Fruit fly (Drosophila melanogaster): ENCODE data around the gene Sox21b.

DNA sequence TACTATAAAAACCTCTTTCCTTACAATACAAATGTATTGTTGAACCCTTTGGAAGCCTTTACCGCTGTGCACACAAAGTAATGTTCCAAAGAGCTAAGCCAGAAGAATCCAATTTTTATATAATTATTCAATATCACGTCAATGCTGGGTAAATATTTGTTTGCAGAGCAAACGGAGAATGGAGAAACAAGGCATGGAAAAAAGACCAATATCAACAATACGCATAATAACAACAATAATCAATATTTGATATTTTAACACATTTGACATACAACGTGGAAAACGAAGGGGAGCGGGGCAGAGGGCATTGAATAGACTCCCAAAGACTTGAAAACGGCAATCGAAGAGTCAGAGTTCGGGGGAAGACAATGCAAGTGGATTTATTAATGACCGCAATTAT lies 43.1 kb upstream of the Sox21b start:
- TF ChIP-seq usp (GFP tag; optimal IDR thresholded peaks at IDR 0.05) (no peak), pan (optimal IDR thresholded peaks at IDR 0.05) (no peak), EcR (GFP tag; optimal IDR thresholded peaks at IDR 0.05) (no peak), Dll (optimal IDR thresholded peaks at IDR 0.05) (no peak)

Data from whole organism.